Worm (Caenorhabditis elegans) whole organism, late embryonic: ENCODE results near the gene sre-1.

Experiments used
- Y22D7AL.16 ChIP-seq: sonication (generic microtip); optimal IDR thresholded peaks from 2 replicates; lab custom pipeline; 2016; ENCODE audit warnings: missing genetic modification characterization, missing compliant biosample characterization
- ama-1 ChIP-seq: fragments of 150-350 bp; optimal IDR thresholded peaks from 2 replicates; lab custom pipeline; 2014
- ceh-34 ChIP-seq: sonication (generic microtip); optimal IDR thresholded peaks from 2 replicates; lab custom pipeline; 2016; ENCODE audit warnings: mild to moderate bottlenecking, missing genetic modification characterization, missing compliant biosample characterization
- elt-4 ChIP-seq: sonication (generic microtip); optimal IDR thresholded peaks from 2 replicates; lab custom pipeline; 2016; ENCODE audit warnings: missing genetic modification characterization, missing compliant biosample characterization
- pat-9 ChIP-seq: fragments of 200-800 bp; sonication (Bioruptor generic); optimal IDR thresholded peaks from 2 replicates; lab custom pipeline; 2018; ENCODE audit warnings: mild to moderate bottlenecking, missing genetic modification characterization, moderate library complexity, missing compliant biosample characterization
- pha-4 ChIP-seq: fragments of 150-350 bp; optimal IDR thresholded peaks from 2 replicates; lab custom pipeline; 2018; ENCODE audit warnings: missing biosample characterization, missing genetic modification reagents, missing genetic modification characterization
- ttx-3 ChIP-seq: sonication (generic microtip); optimal IDR thresholded peaks from 2 replicates; lab custom pipeline; 2016; ENCODE audit warnings: missing genetic modification reagents, missing genetic modification characterization, missing compliant biosample characterization

ce11 chrII:7756810-7757209 lies 47.3 kb downstream of the sre-1 start:
- no peak for TF ChIP-seq pat-9 (tag; lab: Kevin White, UChicago)
- no peak for TF ChIP-seq ceh-34 (tag; lab: Kevin White, UChicago)
- TF ChIP-seq pha-4 (tag; lab: Kevin White, UChicago): no peak
- TF ChIP-seq Y22D7AL.16: no peak
- TF ChIP-seq ama-1 (lab: Kevin White, UChicago): no peak
- TF ChIP-seq elt-4: no peak
- no peak for TF ChIP-seq ttx-3
